1 fruit fly cellular context compared by ENCODE assay signal in genomic region chr3R:24798595-24798994, dm6.
A peak's percentile ranks its signal among the peaks of the same experiment; 100 is the strongest.
TF ChIP-seq lines count a peak whose summit lies in the region.

No protein-coding gene starts in this region.

TF ChIP-seq in whole organism, embryonic, 481 proteins besides CTCF, POLR2A, EP300 and RAD21 (continued from another document):
- TF ChIP-seq tup (GFP tag; optimal IDR thresholded peaks at IDR 0.05; lab: Kevin White, UChicago) (no peak), CG12769 (tag; optimal IDR thresholded peaks at IDR 0.05; lab: Kevin White, UChicago) (no peak), CG15514 (GFP tag; optimal IDR thresholded peaks at IDR 0.05; lab: Kevin White, UChicago) (peak; percentile 12), lilli (GFP tag; optimal IDR thresholded peaks at IDR 0.05; lab: Kevin White, UChicago) (no peak), CG2129 (GFP tag; IDR thresholded peaks at IDR 0.05; lab: Robert Waterston, UW; ENCODE audit: partially characterized antibody) (no peak), Trl (optimal IDR thresholded peaks at IDR 0.05; lab: Kevin White, UChicago) (peak; percentile 2 to 21), Trl (GFP tag; optimal IDR thresholded peaks at IDR 0.05; lab: Kevin White, UChicago) (no peak), Pdp1 (GFP tag; optimal IDR thresholded peaks at IDR 0.05; lab: Kevin White, UChicago) (no peak), Chrac-16 (GFP tag; optimal IDR thresholded peaks at IDR 0.05; lab: Kevin White, UChicago) (no peak), run (tag; optimal IDR thresholded peaks at IDR 0.05; lab: Kevin White, UChicago) (peak; percentile 30), Atf6 (GFP tag; IDR thresholded peaks at IDR 0.05; lab: Robert Waterston, UW) (no peak), CG4617 (GFP tag; optimal IDR thresholded peaks at IDR 0.05; lab: Kevin White, UChicago; ENCODE audit: borderline replicate concordance) (no peak), HLH54F (GFP tag; optimal IDR thresholded peaks at IDR 0.05; lab: Kevin White, UChicago) (no peak), Dbx (GFP tag; IDR thresholded peaks at IDR 0.05; lab: Robert Waterston, UW) (no peak), CG8765 (GFP tag; IDR thresholded peaks at IDR 0.05; lab: Robert Waterston, UW) (no peak), CG17568 (GFP tag; optimal IDR thresholded peaks at IDR 0.05; lab: Kevin White, UChicago) (no peak), schlank (tag; optimal IDR thresholded peaks at IDR 0.05; lab: Kevin White, UChicago) (no peak), HLHmδ (GFP tag; optimal IDR thresholded peaks at IDR 0.05; lab: Kevin White, UChicago) (no peak), zen2 (GFP tag; IDR thresholded peaks at IDR 0.05; lab: Robert Waterston, UW; ENCODE audit: partially characterized antibody) (no peak), CG11093 (GFP tag; IDR thresholded peaks at IDR 0.05; lab: Robert Waterston, UW) (no peak), CG1024 (GFP tag; IDR thresholded peaks at IDR 0.05; lab: Robert Waterston, UW) (no peak), CG11247 (GFP tag; IDR thresholded peaks at IDR 0.05; lab: Robert Waterston, UW) (no peak), CG3407 (GFP tag; optimal IDR thresholded peaks at IDR 0.05; lab: Kevin White, UChicago) (no peak), rib (GFP tag; IDR thresholded peaks at IDR 0.05; lab: Robert Waterston, UW) (no peak), Camta (GFP tag; optimal IDR thresholded peaks at IDR 0.05; lab: Kevin White, UChicago) (no peak), psq (GFP tag; optimal IDR thresholded peaks at IDR 0.05; lab: Kevin White, UChicago) (no peak), CoRest (tag; optimal IDR thresholded peaks at IDR 0.05; lab: Kevin White, UChicago) (peak; percentile 29), Scr (GFP tag; IDR thresholded peaks at IDR 0.05; lab: Robert Waterston, UW; ENCODE audit: partially characterized antibody) (no peak), CG13775 (GFP tag; optimal IDR thresholded peaks at IDR 0.05; lab: Kevin White, UChicago) (no peak), CG3163 (GFP tag; optimal IDR thresholded peaks at IDR 0.05; lab: Kevin White, UChicago) (no peak), CG10267 (tag; optimal IDR thresholded peaks at IDR 0.05; lab: Kevin White, UChicago) (peak; percentile 29), tx (GFP tag; optimal IDR thresholded peaks at IDR 0.05; lab: Kevin White, UChicago) (no peak), dmrt99B (tag; optimal IDR thresholded peaks at IDR 0.05; lab: Kevin White, UChicago) (no peak), CG8281 (tag; optimal IDR thresholded peaks at IDR 0.05; lab: Kevin White, UChicago) (no peak), wdn (GFP tag; IDR thresholded peaks at IDR 0.05; lab: Robert Waterston, UW) (no peak), jing (GFP tag; optimal IDR thresholded peaks at IDR 0.05; lab: Kevin White, UChicago) (no peak), pho (GFP tag; optimal IDR thresholded peaks at IDR 0.05; lab: Kevin White, UChicago) (no peak), trem (tag; optimal IDR thresholded peaks at IDR 0.05; lab: Kevin White, UChicago) (no peak), CG43689 (GFP tag; IDR thresholded peaks at IDR 0.05; lab: Robert Waterston, UW) (no peak), zfh2 (GFP tag; optimal IDR thresholded peaks at IDR 0.05; lab: Kevin White, UChicago) (no peak), ranshi (GFP tag; IDR thresholded peaks at IDR 0.05; lab: Robert Waterston, UW) (no peak), CG3847 (GFP tag; IDR thresholded peaks at IDR 0.05; lab: Robert Waterston, UW) (no peak), CG34376 (GFP tag; optimal IDR thresholded peaks at IDR 0.05; lab: Kevin White, UChicago) (no peak), hkb (optimal IDR thresholded peaks at IDR 0.05; lab: Kevin White, UChicago) (no peak), hkb (GFP tag; IDR thresholded peaks at IDR 0.05; lab: Robert Waterston, UW) (peak; percentile 15; the same call in 1 of the 2 replicates), ap (GFP tag; IDR thresholded peaks at IDR 0.05; lab: Robert Waterston, UW) (no peak), TFAM (GFP tag; optimal IDR thresholded peaks at IDR 0.05; lab: Kevin White, UChicago) (no peak), CG17385 (GFP tag; optimal IDR thresholded peaks at IDR 0.05; lab: Kevin White, UChicago) (no peak), nmo (GFP tag; optimal IDR thresholded peaks at IDR 0.05; lab: Kevin White, UChicago) (peak; percentile 20), abd-A (tag; optimal IDR thresholded peaks at IDR 0.05; lab: Kevin White, UChicago) (no peak), Atf-2 (GFP tag; optimal IDR thresholded peaks at IDR 0.05; lab: Kevin White, UChicago) (no peak), CG32772 (GFP tag; IDR thresholded peaks at IDR 0.05; lab: Robert Waterston, UW) (no peak), fd96Cb (tag; optimal IDR thresholded peaks at IDR 0.05; lab: Kevin White, UChicago) (no peak), CG12942 (GFP tag; optimal IDR thresholded peaks at IDR 0.05; lab: Kevin White, UChicago) (no peak), CG1529 (GFP tag; optimal IDR thresholded peaks at IDR 0.05; lab: Kevin White, UChicago) (no peak), Sox100B (GFP tag; optimal IDR thresholded peaks at IDR 0.05; lab: Kevin White, UChicago) (no peak), CG10543 (GFP tag; optimal IDR thresholded peaks at IDR 0.05; lab: Kevin White, UChicago) (no peak), tll (GFP tag; optimal IDR thresholded peaks at IDR 0.05; lab: Kevin White, UChicago) (no peak), CG10431 (GFP tag; optimal IDR thresholded peaks at IDR 0.05; lab: Kevin White, UChicago) (no peak), insv (GFP tag; optimal IDR thresholded peaks at IDR 0.05; lab: Kevin White, UChicago) (no peak), zfh1 (GFP tag; IDR thresholded peaks at IDR 0.05; lab: Robert Waterston, UW) (no peak), gcm (GFP tag; optimal IDR thresholded peaks at IDR 0.05; lab: Kevin White, UChicago) (peak; percentile 48), CG12299 (tag; optimal IDR thresholded peaks at IDR 0.05; lab: Kevin White, UChicago) (no peak), Poxn (GFP tag; IDR thresholded peaks at IDR 0.05; lab: Robert Waterston, UW) (no peak), br (optimal IDR thresholded peaks at IDR 0.05; lab: Kevin White, UChicago) (no peak), NC2α (GFP tag; optimal IDR thresholded peaks at IDR 0.05; lab: Kevin White, UChicago) (no peak), slp2 (GFP tag; optimal IDR thresholded peaks at IDR 0.05; lab: Kevin White, UChicago) (no peak), CG4424 (GFP tag; optimal IDR thresholded peaks at IDR 0.05; lab: Kevin White, UChicago) (no peak), Aef1 (GFP tag; IDR thresholded peaks at IDR 0.05; lab: Robert Waterston, UW) (no peak), CG4328 (GFP tag; optimal IDR thresholded peaks at IDR 0.05; lab: Kevin White, UChicago) (no peak), CG17186 (GFP tag; optimal IDR thresholded peaks at IDR 0.05; lab: Kevin White, UChicago) (no peak)
